Fruit fly (Drosophila melanogaster) whole organism, wandering third instar larva: ENCODE measurements around the gene CG7135.

Experiments
- Abd-B ChIP-seq: fragments of >200 bp; optimal IDR thresholded peaks from 2 replicates; lab custom pipeline; 2017; ENCODE audit warnings: missing biosample characterization, missing genetic modification characterization
- Hr78 ChIP-seq: fragments of >200 bp; optimal IDR thresholded peaks from 2 replicates; lab custom pipeline; 2017; ENCODE audit warnings: missing biosample characterization, missing genetic modification characterization
- Hr83 ChIP-seq: fragments of 200-300 bp; sonication (Bioruptor generic); optimal IDR thresholded peaks from 2 replicates; lab custom pipeline; 2016; ENCODE audit warnings: missing biosample characterization, mild to moderate bottlenecking, missing genetic modification characterization, moderate library complexity; ENCODE audit not compliant: poor library complexity, severe bottlenecking
- Jra ChIP-seq: sonication (Bioruptor generic); optimal IDR thresholded peaks from 2 replicates; lab custom pipeline; 2016; ENCODE audit warnings: missing biosample characterization, missing genetic modification characterization
- Myc ChIP-seq: fragments of >200 bp; optimal IDR thresholded peaks from 2 replicates; lab custom pipeline; 2017
- brk ChIP-seq: fragments of 200-800 bp; sonication (Bioruptor generic); optimal IDR thresholded peaks from 2 replicates; lab custom pipeline; 2016; ENCODE audit warnings: missing biosample characterization, mild to moderate bottlenecking, missing genetic modification characterization
- ey ChIP-seq: fragments of 200-800 bp; sonication (Bioruptor generic); optimal IDR thresholded peaks from 2 replicates; lab custom pipeline; 2016; ENCODE audit warnings: missing biosample characterization, missing genetic modification characterization
- fru ChIP-seq: fragments of 200-800 bp; sonication (Bioruptor generic); optimal IDR thresholded peaks from 3 replicates; lab custom pipeline; 2016; ENCODE audit warnings: missing biosample characterization, mild to moderate bottlenecking, missing genetic modification characterization
- jim ChIP-seq: fragments of 175-275, 200-325 bp; sonication (Bioruptor generic); optimal IDR thresholded peaks from 2 replicates; lab custom pipeline; 2016; ENCODE audit warnings: missing biosample characterization, mild to moderate bottlenecking, missing genetic modification characterization
- psq ChIP-seq: fragments of 200-800 bp; sonication (Bioruptor generic); optimal IDR thresholded peaks from 3 replicates; lab custom pipeline; 2017; ENCODE audit warnings: missing biosample characterization, mild to moderate bottlenecking, missing genetic modification characterization, moderate library complexity

DNA sequence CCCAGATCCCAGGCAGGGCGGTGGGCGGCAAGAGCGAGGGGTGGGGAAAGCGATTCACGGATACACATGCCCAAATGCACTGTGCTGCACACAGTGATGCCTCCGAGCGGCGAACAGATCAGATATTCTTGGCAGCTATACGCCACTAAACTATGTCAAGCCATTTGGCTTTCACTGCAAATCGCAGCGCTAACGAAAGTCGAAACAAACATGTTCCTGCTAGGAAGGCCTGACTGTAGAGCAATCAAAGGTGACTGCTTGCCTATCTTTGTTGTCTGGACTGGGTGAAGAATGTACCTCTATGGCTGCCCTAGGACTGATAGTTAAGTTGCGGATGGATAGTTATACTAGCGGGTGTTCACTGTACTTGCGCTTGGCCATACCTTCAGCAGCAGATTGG is 32.6 kb downstream of the CG7135 start:
- TF ChIP-seq Abd-B (GFP tag; lab: Kevin White, UChicago) (no peak), fru (GFP tag; lab: Kevin White, UChicago) (no peak), jim (GFP tag; lab: Kevin White, UChicago) (no peak), Jra (GFP tag; lab: Kevin White, UChicago) (no peak), Hr78 (GFP tag; lab: Kevin White, UChicago) (no peak), Myc (lab: Kevin White, UChicago) (no peak), psq (GFP tag; lab: Kevin White, UChicago) (no peak), Hr83 (GFP tag; lab: Kevin White, UChicago) (no peak), brk (no peak), ey (GFP tag; lab: Kevin White, UChicago) (no peak)
